Fruit fly (Drosophila melanogaster) whole organism, pupa: ENCODE results near the gene lectin-37Da.

Source experiments
- CG10348 ChIP-seq: fragments of 200-800 bp; sonication (Bioruptor generic); IDR thresholded peaks from 2 replicates; pipeline ENCODE4 v1.3.6; 2022; ENCODE audit warnings: missing biosample characterization, missing genetic modification characterization
- CG12605 ChIP-seq: fragments of 200-800 bp; sonication (Bioruptor generic); IDR thresholded peaks from 2 replicates; pipeline ENCODE4 v1.3.6; 2022; ENCODE audit warnings: missing biosample characterization, missing genetic modification characterization
- CG13204 ChIP-seq: fragments of 200-800 bp; sonication (Bioruptor generic); optimal IDR thresholded peaks from 2 replicates; lab custom pipeline; 2018; ENCODE audit warnings: missing biosample characterization, mild to moderate bottlenecking, missing genetic modification characterization, moderate library complexity
- CG14655 ChIP-seq: fragments of 200-800 bp; sonication (Bioruptor generic); optimal IDR thresholded peaks from 3 replicates; lab custom pipeline; 2017; ENCODE audit warnings: mild to moderate bottlenecking, missing biosample characterization, missing genetic modification reagents, missing genetic modification characterization
- CG15710 ChIP-seq: fragments of 200-800 bp; sonication (Bioruptor generic); optimal IDR thresholded peaks from 2 replicates; lab custom pipeline; 2018; ENCODE audit warnings: missing biosample characterization, mild to moderate bottlenecking, missing genetic modification characterization, moderate library complexity
- CG17806 ChIP-seq: fragments of 200-800 bp; sonication (Bioruptor generic); optimal IDR thresholded peaks from 2 replicates; lab custom pipeline; 2018; ENCODE audit warnings: missing biosample characterization, mild to moderate bottlenecking, missing genetic modification characterization, moderate library complexity
- CG32121 ChIP-seq: fragments of 200-800 bp; sonication (Bioruptor generic); IDR thresholded peaks from 2 replicates; pipeline ENCODE4 v1.3.6; 2022; ENCODE audit warnings: missing biosample characterization, missing genetic modification characterization
- CG34367 ChIP-seq: fragments of 200-800 bp; sonication (Bioruptor generic); optimal IDR thresholded peaks from 2 replicates; lab custom pipeline; 2018; ENCODE audit warnings: missing biosample characterization, mild to moderate bottlenecking, missing genetic modification characterization
- CG4496 ChIP-seq: fragments of 200-800 bp; sonication (Bioruptor generic); IDR thresholded peaks from 3 replicates; pipeline ENCODE4 v1.3.6; 2022; ENCODE audit warnings: missing biosample characterization, missing genetic modification characterization
- CG8159 ChIP-seq: fragments of 200-800 bp; sonication (Bioruptor generic); optimal IDR thresholded peaks from 3 replicates; lab custom pipeline; 2018; ENCODE audit warnings: missing biosample characterization, mild to moderate bottlenecking, missing genetic modification characterization, moderate library complexity
- CG8301 ChIP-seq: fragments of 200-800 bp; sonication (Bioruptor generic); optimal IDR thresholded peaks from 2 replicates; lab custom pipeline; 2018; ENCODE audit warnings: missing biosample characterization, mild to moderate bottlenecking, missing genetic modification characterization
- CG9948 ChIP-seq: fragments of 200-800 bp; sonication (Bioruptor generic); optimal IDR thresholded peaks from 2 replicates; lab custom pipeline; 2018; ENCODE audit warnings: missing biosample characterization, mild to moderate bottlenecking, missing genetic modification characterization, moderate library complexity
- D1 ChIP-seq: fragments of 200-800 bp; sonication (Bioruptor generic); optimal IDR thresholded peaks from 2 replicates; lab custom pipeline; 2018; ENCODE audit warnings: missing biosample characterization, mild to moderate bottlenecking, missing genetic modification characterization, moderate library complexity
- EcR ChIP-seq: fragments of 200-800 bp; sonication (Bioruptor generic); optimal IDR thresholded peaks from 3 replicates; lab custom pipeline; 2019; ENCODE audit warnings: missing biosample characterization, missing genetic modification characterization, mild to moderate bottlenecking, moderate library complexity, missing genetic modification reagents
- Ets98B ChIP-seq: fragments of 200-800 bp; sonication (Bioruptor generic); IDR thresholded peaks from 2 replicates; pipeline ENCODE4 v1.3.6; 2022; ENCODE audit warnings: missing biosample characterization, missing genetic modification characterization
- Pif1A ChIP-seq: fragments of 200-800 bp; sonication (Bioruptor generic); optimal IDR thresholded peaks from 3 replicates; lab custom pipeline; 2016; ENCODE audit warnings: missing biosample characterization, missing genetic modification characterization
- Pif1B ChIP-seq: fragments of 200-800 bp; sonication (Bioruptor generic); optimal IDR thresholded peaks from 3 replicates; lab custom pipeline; 2016; ENCODE audit warnings: missing biosample characterization, missing genetic modification characterization
- Snoo ChIP-seq: fragments of 200-800 bp; sonication (Bioruptor generic); optimal IDR thresholded peaks from 3 replicates; lab custom pipeline; 2017; ENCODE audit warnings: missing biosample characterization, mild to moderate bottlenecking, missing genetic modification characterization, inconsistent platforms
- fd96Ca ChIP-seq: fragments of 200-800 bp; sonication (Bioruptor generic); IDR thresholded peaks from 3 replicates; pipeline ENCODE4 v1.3.6; 2022; ENCODE audit warnings: missing biosample characterization, missing genetic modification characterization
- gl ChIP-seq: fragments of 200-800 bp; sonication (Bioruptor generic); optimal IDR thresholded peaks from 2 replicates; lab custom pipeline; 2018; ENCODE audit warnings: missing biosample characterization, mild to moderate bottlenecking, missing genetic modification characterization
- rn ChIP-seq: fragments of 200-800 bp; sonication (Bioruptor generic); IDR thresholded peaks from 2 replicates; pipeline ENCODE4 v1.3.6; 2022; ENCODE audit warnings: missing biosample characterization, missing genetic modification characterization

The lectin-37Da gene

dm6 chr2L:19442627-19443026, 24.5 kb downstream of the lectin-37Da start, which contains the start of gene CG10237:
CG10237 (minus strand) TSS chr2L:19442727.
- no peak for TF ChIP-seq CG14655 (GFP tag; lab: Kevin White, UChicago)
- TF ChIP-seq CG8301, result no peak
- TF ChIP-seq D1 (tag; lab: Kevin White, UChicago), result no peak
- no peak for TF ChIP-seq CG15710 (tag; lab: Kevin White, UChicago)
- TF ChIP-seq CG10348 (GFP tag; lab: Robert Waterston, UW), result no peak
- TF ChIP-seq Pif1B (GFP tag; lab: Kevin White, UChicago), result no peak
- no peak for TF ChIP-seq Pif1A (GFP tag; lab: Kevin White, UChicago)
- TF ChIP-seq CG17806 (tag; lab: Kevin White, UChicago), result no peak
- no peak for TF ChIP-seq CG9948
- TF ChIP-seq EcR (GFP tag; lab: Kevin White, UChicago), result no peak
- no peak for TF ChIP-seq CG12605
- TF ChIP-seq CG4496 (GFP tag; lab: Robert Waterston, UW), result no peak
- TF ChIP-seq CG8159 (tag; lab: Kevin White, UChicago), result no peak
- TF ChIP-seq CG32121 (GFP tag; lab: Robert Waterston, UW), result no peak
- no peak for TF ChIP-seq CG34367 (tag; lab: Kevin White, UChicago)
- no peak for TF ChIP-seq gl (tag; lab: Kevin White, UChicago)
- no peak for TF ChIP-seq Ets98B (GFP tag; lab: Robert Waterston, UW)
- no peak for TF ChIP-seq rn (GFP tag; lab: Robert Waterston, UW)
- no peak for TF ChIP-seq Snoo (tag; lab: Kevin White, UChicago)

dm6 chr2L:19444734-19445140, 26.6 kb downstream of the lectin-37Da start, which contains the start of gene Hs2st:
Hs2st (minus strand) TSS chr2L:19444750.
- peak; percentile 82 for TF ChIP-seq CG8301
- no peak for TF ChIP-seq CG14655 (GFP tag; lab: Kevin White, UChicago)
- TF ChIP-seq CG32121 (GFP tag; lab: Robert Waterston, UW), result peak; percentile 90
- TF ChIP-seq Pif1A (GFP tag; lab: Kevin White, UChicago), result no peak
- peak; percentile 71 for TF ChIP-seq gl (tag; lab: Kevin White, UChicago)
- TF ChIP-seq Ets98B (GFP tag; lab: Robert Waterston, UW), result peak; percentile 79
- peak; percentile 85 for TF ChIP-seq CG8159 (tag; lab: Kevin White, UChicago)
- TF ChIP-seq CG12605, result peak; percentile 64
- peak; percentile 94 for TF ChIP-seq fd96Ca
- TF ChIP-seq CG17806 (tag; lab: Kevin White, UChicago), result peak; percentile 82
- TF ChIP-seq Snoo (tag; lab: Kevin White, UChicago), result peak; percentile 87
- no peak for TF ChIP-seq D1 (tag; lab: Kevin White, UChicago)
- no peak for TF ChIP-seq CG13204
- no peak for TF ChIP-seq Pif1B (GFP tag; lab: Kevin White, UChicago)
- TF ChIP-seq rn (GFP tag; lab: Robert Waterston, UW), result peak; percentile 85
- peak; percentile 82 for TF ChIP-seq CG9948
- peak; percentile 58 for TF ChIP-seq EcR (GFP tag; lab: Kevin White, UChicago)
- peak; percentile 84 for TF ChIP-seq CG34367 (tag; lab: Kevin White, UChicago)
- TF ChIP-seq CG4496 (GFP tag; lab: Robert Waterston, UW), result peak; percentile 85
- TF ChIP-seq CG15710 (tag; lab: Kevin White, UChicago), result peak; percentile 89
- 0 out of 2 replicates have a peak, but pooled peaks have one; percentile 36 for TF ChIP-seq CG10348 (GFP tag; lab: Robert Waterston, UW)

DNA sequence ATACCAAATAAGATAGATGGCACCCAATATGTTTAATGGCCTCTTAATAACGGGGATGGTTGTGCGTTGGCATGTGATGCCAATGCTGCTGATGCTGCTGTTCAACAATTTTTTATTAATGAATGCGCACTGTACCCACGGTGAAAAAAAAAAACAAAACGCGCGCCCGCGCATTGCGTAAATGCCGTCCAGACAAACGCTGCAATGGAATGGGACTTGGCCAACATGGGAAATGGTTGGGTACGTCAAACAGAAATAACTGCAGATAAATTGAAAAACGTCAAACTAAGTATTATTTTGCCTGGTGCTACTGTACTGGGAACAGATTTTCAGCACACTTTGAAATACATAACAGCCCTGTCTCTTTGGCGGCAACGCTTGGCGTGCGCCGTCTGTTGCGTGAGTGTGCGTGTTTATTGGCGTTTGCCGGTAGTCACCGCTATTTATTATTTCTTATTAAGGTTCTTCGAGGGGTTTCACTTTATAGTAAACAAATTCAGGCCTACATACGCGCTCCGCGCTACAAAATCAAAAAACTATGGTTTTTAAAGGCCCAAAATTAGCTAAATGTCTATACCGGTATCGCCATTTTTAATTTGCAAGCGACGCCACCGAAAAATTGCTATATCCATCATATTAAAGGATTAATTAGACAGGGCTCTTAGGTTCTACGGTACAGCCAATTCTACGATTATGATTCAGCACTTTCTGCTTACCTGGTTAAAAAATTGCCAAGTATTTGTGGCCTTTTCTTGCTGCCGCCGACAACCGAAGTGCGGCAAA, 34.6 kb downstream of the lectin-37Da start:
- TF ChIP-seq D1 (tag; lab: Kevin White, UChicago), result no peak
- TF ChIP-seq CG10348 (GFP tag; lab: Robert Waterston, UW), result no peak
- TF ChIP-seq EcR (GFP tag; lab: Kevin White, UChicago), result no peak
- TF ChIP-seq CG15710 (tag; lab: Kevin White, UChicago), result no peak
- TF ChIP-seq CG9948, result no peak
- TF ChIP-seq Snoo (tag; lab: Kevin White, UChicago), result no peak
- TF ChIP-seq Pif1A (GFP tag; lab: Kevin White, UChicago), result no peak
- peak; percentile 21 for TF ChIP-seq CG8159 (tag; lab: Kevin White, UChicago)
- TF ChIP-seq CG12605, result peak; percentile 68
- peak; percentile 25 for TF ChIP-seq CG17806 (tag; lab: Kevin White, UChicago)
- no peak for TF ChIP-seq gl (tag; lab: Kevin White, UChicago)
- TF ChIP-seq Ets98B (GFP tag; lab: Robert Waterston, UW), result peak; percentile 61
- TF ChIP-seq CG4496 (GFP tag; lab: Robert Waterston, UW), result no peak; the same call in 1 of the 3 replicates
- TF ChIP-seq CG34367 (tag; lab: Kevin White, UChicago), result no peak
- peak; percentile 57; the same call in 1 of the 2 replicates for TF ChIP-seq CG32121 (GFP tag; lab: Robert Waterston, UW)
- no peak for TF ChIP-seq Pif1B (GFP tag; lab: Kevin White, UChicago)
- TF ChIP-seq rn (GFP tag; lab: Robert Waterston, UW), result no peak
- TF ChIP-seq CG13204, result no peak
- peak; percentile 70 for TF ChIP-seq fd96Ca
- peak; percentile 52 for TF ChIP-seq CG14655 (GFP tag; lab: Kevin White, UChicago)
- TF ChIP-seq CG8301, result peak; percentile 33

- no peak for TF ChIP-seq D1 (tag; lab: Kevin White, UChicago)
- no peak for TF ChIP-seq CG17806 (tag; lab: Kevin White, UChicago)
- no peak for TF ChIP-seq CG34367 (tag; lab: Kevin White, UChicago)
- no peak for TF ChIP-seq CG8301
- no peak for TF ChIP-seq CG14655 (GFP tag; lab: Kevin White, UChicago)
- TF ChIP-seq Snoo (tag; lab: Kevin White, UChicago), result no peak
- TF ChIP-seq CG9948, result no peak
- TF ChIP-seq CG4496 (GFP tag; lab: Robert Waterston, UW), result peak; percentile 7; the same call in 1 of the 3 replicates
- no peak for TF ChIP-seq EcR (GFP tag; lab: Kevin White, UChicago)
- TF ChIP-seq CG8159 (tag; lab: Kevin White, UChicago), result peak; percentile 17
- no peak for TF ChIP-seq CG15710 (tag; lab: Kevin White, UChicago)
- TF ChIP-seq Ets98B (GFP tag; lab: Robert Waterston, UW), result no peak
Observed at dm6 chr2L:19453381-19453780, 35.3 kb downstream of the lectin-37Da start, which contains the start of gene Top2. Top2 (minus strand) TSS chr2L:19453490.
